Fruit fly (Drosophila melanogaster) whole organism, embryonic: ENCODE data around the gene Mekk1.

ENCODE experiments used
- CG10654 ChIP-seq: fragments of 200-800 bp; sonication (Bioruptor generic); optimal IDR thresholded peaks from 2 replicates; lab custom pipeline; 2016; ENCODE audit warnings: missing biosample characterization, missing genetic modification characterization
- CG2199 ChIP-seq: fragments of 200-800 bp; sonication (Bioruptor generic); IDR thresholded peaks from 3 replicates; pipeline ENCODE4 v1.3.6; 2022; ENCODE audit warnings: missing biosample characterization, missing genetic modification characterization
- CG4617 ChIP-seq: fragments of 200-800 bp; sonication (Bioruptor generic); optimal IDR thresholded peaks from 3 replicates; lab custom pipeline; 2016; ENCODE audit warnings: missing biosample characterization, missing genetic modification characterization, borderline replicate concordance
- ci ChIP-seq: fragments of 200-800 bp; sonication (Bioruptor generic); IDR thresholded peaks from 3 replicates; pipeline ENCODE4 v1.3.6; 2022; ENCODE audit warnings: missing biosample characterization, missing genetic modification characterization
- gt ChIP-seq: fragments of 200-800 bp; sonication (Bioruptor generic); IDR thresholded peaks from 2 replicates; pipeline ENCODE4 v1.3.6; 2022; ENCODE audit warnings: missing biosample characterization, missing genetic modification characterization

- TF ChIP-seq ci (GFP tag; lab: Robert Waterston, UW) (peak; percentile 97), CG2199 (GFP tag; lab: Robert Waterston, UW) (peak; percentile 80; the same call in 2 of the 3 replicates), CG4617 (GFP tag; lab: Kevin White, UChicago) (peak; percentile 78), gt (peak; percentile 85), CG10654 (GFP tag; lab: Kevin White, UChicago) (peak; percentile 95)
These were observed 2.2 kb downstream of the Mekk1 start for dm6 chr3R:18741027-18741843.
